Fruit fly (Drosophila melanogaster): ENCODE results near the gene CG44094.

CG44094 gene

DNA sequence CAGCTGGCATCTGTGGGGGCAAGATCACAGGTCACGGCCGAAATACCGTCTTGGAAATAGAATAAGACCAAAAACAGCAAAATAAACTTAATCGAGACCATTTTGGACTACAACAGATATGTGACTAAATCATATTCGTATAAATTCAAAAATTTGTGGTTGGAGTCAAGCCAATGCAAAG is at the start of gene CG44094:
Gene CG44094, minus strand, starts transcription at position 101 of the 181 bp plus-strand sequence.
- no peak for TF ChIP-seq woc (GFP tag; optimal IDR thresholded peaks at IDR 0.05)
- TF ChIP-seq usp (GFP tag; optimal IDR thresholded peaks at IDR 0.05), result no peak
- no peak for TF ChIP-seq fru (GFP tag; optimal IDR thresholded peaks at IDR 0.05)
- no peak for TF ChIP-seq Abd-B (GFP tag; optimal IDR thresholded peaks at IDR 0.05)
- TF ChIP-seq Sp1 (GFP tag; optimal IDR thresholded peaks at IDR 0.05), result no peak
- no peak for TF ChIP-seq Rel (GFP tag; optimal IDR thresholded peaks at IDR 0.05)
- TF ChIP-seq Rel (tag; optimal IDR thresholded peaks at IDR 0.05), result no peak
- TF ChIP-seq dsf (GFP tag; optimal IDR thresholded peaks at IDR 0.05; ENCODE audit: borderline replicate concordance), result no peak
- TF ChIP-seq br (GFP tag; optimal IDR thresholded peaks at IDR 0.05), result no peak
- TF ChIP-seq Mio (GFP tag; optimal IDR thresholded peaks at IDR 0.05), result no peak
- TF ChIP-seq jim (GFP tag; optimal IDR thresholded peaks at IDR 0.05), result no peak
- no peak for TF ChIP-seq HLH106 (tag; optimal IDR thresholded peaks at IDR 0.05)
- TF ChIP-seq Hnf4 (GFP tag; optimal IDR thresholded peaks at IDR 0.05), result no peak
- TF ChIP-seq pan (optimal IDR thresholded peaks at IDR 0.05), result no peak
- TF ChIP-seq Vsx2 (GFP tag; optimal IDR thresholded peaks at IDR 0.05; ENCODE audit: partially characterized antibody), result no peak
- no peak for TF ChIP-seq lola (GFP tag; optimal IDR thresholded peaks at IDR 0.05)
- no peak for TF ChIP-seq Myc (optimal IDR thresholded peaks at IDR 0.05)
- TF ChIP-seq ey (GFP tag; optimal IDR thresholded peaks at IDR 0.05), result no peak

DNA sequence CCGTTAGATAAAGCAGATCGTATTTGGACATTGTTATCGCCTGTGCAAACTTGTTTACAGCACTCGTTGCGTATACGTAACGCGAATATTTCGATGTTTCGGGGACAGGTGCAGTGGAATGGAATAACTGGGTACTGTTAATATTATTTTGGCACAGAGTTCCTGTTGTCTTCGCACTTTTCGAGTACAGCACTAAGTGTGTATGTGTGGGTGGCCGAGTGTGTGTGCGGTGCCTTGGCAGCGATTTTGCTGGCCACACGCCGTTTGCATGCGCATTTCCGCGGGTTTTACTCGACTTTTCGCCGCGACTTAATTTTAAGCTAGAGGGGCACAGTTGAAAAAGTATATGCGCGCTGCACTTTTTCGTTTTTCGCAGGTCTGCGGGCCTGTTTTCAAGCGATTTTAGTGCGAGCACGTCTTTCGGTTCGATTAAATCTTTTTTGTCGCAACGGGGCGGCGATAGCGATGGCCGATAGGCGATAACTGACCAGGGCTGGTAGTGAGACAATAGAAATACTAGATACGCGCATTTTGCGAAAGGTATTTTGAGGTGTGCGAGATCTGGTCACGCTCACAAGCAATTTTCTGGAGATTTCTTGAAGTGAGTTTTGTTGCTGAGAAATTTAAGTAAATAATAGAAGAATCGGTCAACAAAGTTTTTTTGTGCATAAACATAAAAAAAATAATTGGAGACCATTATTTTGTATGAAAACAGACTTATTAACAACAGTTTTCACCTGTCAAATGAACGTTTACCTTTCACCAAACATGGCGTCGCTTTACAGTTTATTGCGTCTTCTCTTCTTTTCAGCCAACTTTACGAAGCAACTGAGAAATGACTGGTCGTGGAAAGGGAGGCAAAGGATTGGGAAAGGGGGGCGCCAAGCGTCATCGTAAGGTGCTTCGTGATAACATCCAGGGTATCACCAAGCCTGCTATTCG is 49.1 kb upstream of the CG44094 start, which contains the start of the genes put and His4r:
Gene put, minus strand, starts transcription at position 489 of the 942 bp plus-strand sequence.
Gene His4r, plus strand, starts transcription at position 541 of the 942 bp plus-strand sequence.
- TF ChIP-seq dsf (GFP tag; optimal IDR thresholded peaks at IDR 0.05; ENCODE audit: borderline replicate concordance) (no peak), CrebA (GFP tag; optimal IDR thresholded peaks at IDR 0.05; ENCODE audit: borderline replicate concordance) (no peak), GATAd (GFP tag; optimal IDR thresholded peaks at IDR 0.05) (no peak), dl (GFP tag; optimal IDR thresholded peaks at IDR 0.05; ENCODE audit: insufficient read depth in 1 of 2, partially characterized antibody in 2 of 2) (no peak), Hr78 (GFP tag; optimal IDR thresholded peaks at IDR 0.05) (no peak), brk (GFP tag; optimal IDR thresholded peaks at IDR 0.05) (no peak), lola (GFP tag; optimal IDR thresholded peaks at IDR 0.05) (no peak), Myc (optimal IDR thresholded peaks at IDR 0.05) (no peak), HLH106 (tag; optimal IDR thresholded peaks at IDR 0.05) (peak; percentile 18), N (GFP tag; optimal IDR thresholded peaks at IDR 0.05) (no peak), h (GFP tag; optimal IDR thresholded peaks at IDR 0.05) (peak; percentile 60), OdsH (GFP tag; optimal IDR thresholded peaks at IDR 0.05) (peak; percentile 9), Sp1 (GFP tag; optimal IDR thresholded peaks at IDR 0.05) (peak; percentile 44), CG9705 (GFP tag; optimal IDR thresholded peaks at IDR 0.05) (no peak), Rel (GFP tag; optimal IDR thresholded peaks at IDR 0.05) (no peak), Rel (tag; optimal IDR thresholded peaks at IDR 0.05) (peak; percentile 34), psq (GFP tag; optimal IDR thresholded peaks at IDR 0.05) (no peak), Jra (GFP tag; optimal IDR thresholded peaks at IDR 0.05) (peak; percentile 35), Dfd (GFP tag; optimal IDR thresholded peaks at IDR 0.05) (no peak), Hr83 (GFP tag; optimal IDR thresholded peaks at IDR 0.05; ENCODE audit: poor library complexity, severe bottlenecking) (peak; percentile 28), Mio (GFP tag; optimal IDR thresholded peaks at IDR 0.05) (no peak), Abd-B (GFP tag; optimal IDR thresholded peaks at IDR 0.05) (no peak), Vsx2 (GFP tag; optimal IDR thresholded peaks at IDR 0.05; ENCODE audit: partially characterized antibody) (no peak), jim (GFP tag; optimal IDR thresholded peaks at IDR 0.05) (no peak), ey (GFP tag; optimal IDR thresholded peaks at IDR 0.05) (no peak), sv (GFP tag; optimal IDR thresholded peaks at IDR 0.05) (no peak), pan (optimal IDR thresholded peaks at IDR 0.05) (no peak), Hnf4 (GFP tag; optimal IDR thresholded peaks at IDR 0.05) (no peak), rgr (GFP tag; optimal IDR thresholded peaks at IDR 0.05) (peak; percentile 59), fru (GFP tag; optimal IDR thresholded peaks at IDR 0.05) (no peak), sage (GFP tag; optimal IDR thresholded peaks at IDR 0.05) (no peak), CG32264 (GFP tag; optimal IDR thresholded peaks at IDR 0.05) (no peak), woc (GFP tag; optimal IDR thresholded peaks at IDR 0.05) (peak; percentile 3), tai (GFP tag; optimal IDR thresholded peaks at IDR 0.05) (no peak), dmrt93B (GFP tag; optimal IDR thresholded peaks at IDR 0.05) (no peak), Dif (GFP tag; optimal IDR thresholded peaks at IDR 0.05; ENCODE audit: partially characterized antibody) (no peak), foxo (GFP tag; optimal IDR thresholded peaks at IDR 0.05) (peak in 1 of 2 experiments; percentile 39), usp (GFP tag; optimal IDR thresholded peaks at IDR 0.05) (no peak), br (GFP tag; optimal IDR thresholded peaks at IDR 0.05) (no peak)
